Fruit fly (Drosophila melanogaster) whole organism, embryonic: ENCODE results near the gene CG5346.

ENCODE experiments used
- Abd-B ChIP-seq: fragments of 200-800 bp; sonication (Bioruptor generic); optimal IDR thresholded peaks from 2 replicates; lab custom pipeline; 2018; ENCODE audit warnings: missing biosample characterization, mild to moderate bottlenecking, missing genetic modification characterization, moderate library complexity
- Adf1 ChIP-seq: fragments of 200-800 bp; sonication (Bioruptor generic); IDR thresholded peaks from 2 replicates; pipeline ENCODE4 v1.3.6; 2022; ENCODE audit warnings: missing biosample characterization, missing genetic modification characterization
- CG10462 ChIP-seq: fragments of 200-800 bp; sonication (Bioruptor generic); optimal IDR thresholded peaks from 2 replicates; lab custom pipeline; 2016; ENCODE audit warnings: missing biosample characterization, missing genetic modification characterization
- CG10654 ChIP-seq: fragments of 200-800 bp; sonication (Bioruptor generic); optimal IDR thresholded peaks from 2 replicates; lab custom pipeline; 2016; ENCODE audit warnings: missing biosample characterization, missing genetic modification characterization
- CG11085 ChIP-seq: fragments of 200-800 bp; sonication (Bioruptor generic); IDR thresholded peaks from 2 replicates; pipeline ENCODE4 v1.3.6; 2022; ENCODE audit warnings: missing biosample characterization, missing genetic modification characterization
- CG11247 ChIP-seq: fragments of 200-800 bp; sonication (Bioruptor generic); IDR thresholded peaks from 2 replicates; pipeline ENCODE4 v1.3.6; 2022; ENCODE audit warnings: missing biosample characterization, missing genetic modification characterization
- CG11456 ChIP-seq: fragments of 200-800 bp; sonication (Bioruptor generic); IDR thresholded peaks from 3 replicates; pipeline ENCODE4 v1.3.6; 2022; ENCODE audit warnings: missing biosample characterization, missing genetic modification characterization
- CG11723 ChIP-seq: fragments of 200-800 bp; sonication (Bioruptor generic); optimal IDR thresholded peaks from 2 replicates; lab custom pipeline; 2017; ENCODE audit warnings: missing biosample characterization, mild to moderate bottlenecking, missing genetic modification characterization
- CG1233 ChIP-seq: fragments of 200-800 bp; sonication (Bioruptor generic); optimal IDR thresholded peaks from 4 replicates; lab custom pipeline; 2018; ENCODE audit warnings: missing biosample characterization, mild to moderate bottlenecking, missing genetic modification characterization
- CG12659 ChIP-seq: fragments of 200-800 bp; sonication (Bioruptor generic); optimal IDR thresholded peaks from 3 replicates; lab custom pipeline; 2017; ENCODE audit warnings: mild to moderate bottlenecking, missing biosample characterization, missing genetic modification reagents, missing genetic modification characterization
- CG13287 ChIP-seq: fragments of 200-800 bp; sonication (Bioruptor generic); IDR thresholded peaks from 2 replicates; pipeline ENCODE4 v1.3.6; 2022; ENCODE audit warnings: missing biosample characterization, missing genetic modification characterization; ENCODE audit not compliant: partially characterized antibody
- CG16779 ChIP-seq: fragments of 200-800 bp; sonication (Bioruptor generic); IDR thresholded peaks from 2 replicates; pipeline ENCODE4 v1.3.6; 2022; ENCODE audit warnings: missing biosample characterization, missing genetic modification characterization
- CG2116 ChIP-seq: fragments of 200-800 bp; sonication (Bioruptor generic); optimal IDR thresholded peaks from 3 replicates; lab custom pipeline; 2018; ENCODE audit warnings: missing biosample characterization, mild to moderate bottlenecking, missing genetic modification characterization
- CG33557 ChIP-seq: fragments of 200-800 bp; sonication (Bioruptor generic); optimal IDR thresholded peaks from 2 replicates; lab custom pipeline; 2019; ENCODE audit warnings: missing biosample characterization, mild to moderate bottlenecking, missing genetic modification characterization, moderate library complexity
- CG34376 ChIP-seq: fragments of 200-800 bp; sonication (Bioruptor generic); optimal IDR thresholded peaks from 2 replicates; lab custom pipeline; 2018; ENCODE audit warnings: missing biosample characterization, mild to moderate bottlenecking, missing genetic modification characterization
- CG4424 ChIP-seq: fragments of 200-800 bp; sonication (Bioruptor generic); optimal IDR thresholded peaks from 3 replicates; lab custom pipeline; 2016; ENCODE audit warnings: missing biosample characterization, missing genetic modification characterization
- CG4854 ChIP-seq: fragments of 200-800 bp; sonication (Bioruptor generic); optimal IDR thresholded peaks from 2 replicates; lab custom pipeline; 2016; ENCODE audit warnings: missing biosample characterization, missing genetic modification characterization, inconsistent platforms
- CG6175 ChIP-seq: fragments of 200-800 bp; sonication (Bioruptor generic); IDR thresholded peaks from 3 replicates; pipeline ENCODE4 v1.3.6; 2022; ENCODE audit warnings: missing biosample characterization, missing genetic modification characterization
- CG6272 ChIP-seq: fragments of 200-800 bp; sonication (Bioruptor generic); IDR thresholded peaks from 2 replicates; pipeline ENCODE4 v1.3.6; 2022; ENCODE audit warnings: missing biosample characterization, missing genetic modification characterization
- CG6683 ChIP-seq: fragments of 200-800 bp; sonication (Bioruptor generic); optimal IDR thresholded peaks from 2 replicates; lab custom pipeline; 2017; ENCODE audit warnings: missing biosample characterization, mild to moderate bottlenecking, missing genetic modification characterization, missing genetic modification reagents
- CG7745 ChIP-seq: fragments of 200-800 bp; sonication (Bioruptor generic); optimal IDR thresholded peaks from 2 replicates; lab custom pipeline; 2018; ENCODE audit warnings: missing biosample characterization, mild to moderate bottlenecking, missing genetic modification characterization, moderate library complexity
- CG8924 ChIP-seq: fragments of 200-800 bp; optimal IDR thresholded peaks from 3 replicates; lab custom pipeline; 2019; ENCODE audit warnings: missing biosample characterization, mild to moderate bottlenecking, missing genetic modification characterization, moderate library complexity
- Dfd ChIP-seq, 2 experiments: fragments of >200 bp; optimal IDR thresholded peaks; 2 replicates each; lab custom pipeline; 2017; ENCODE audit warnings: missing biosample characterization in 2 of 2, missing genetic modification characterization in 2 of 2
- Drgx ChIP-seq: fragments of 200-800 bp; sonication (Bioruptor generic); IDR thresholded peaks from 2 replicates; pipeline ENCODE4 v1.3.6; 2022; ENCODE audit warnings: missing biosample characterization, missing genetic modification characterization
- H15 ChIP-seq: fragments of 200-800 bp; sonication (Bioruptor generic); IDR thresholded peaks from 3 replicates; pipeline ENCODE4 v1.3.6; 2022; ENCODE audit warnings: missing biosample characterization, missing genetic modification characterization
- Mrtf ChIP-seq: fragments of 200-800 bp; sonication (Bioruptor generic); IDR thresholded peaks from 3 replicates; pipeline ENCODE4 v1.3.6; 2022; ENCODE audit warnings: missing biosample characterization, missing genetic modification characterization
- Opbp ChIP-seq: fragments of 200-800 bp; sonication (Bioruptor generic); IDR thresholded peaks from 3 replicates; pipeline ENCODE4 v1.3.6; 2022; ENCODE audit warnings: missing biosample characterization, missing genetic modification characterization; ENCODE audit not compliant: partially characterized antibody
- Pdp1 ChIP-seq, 2 experiments: fragments of 200-800 bp; sonication (Bioruptor generic); optimal IDR thresholded peaks; 3 replicates each; lab custom pipeline; 2016; ENCODE audit warnings: missing biosample characterization in 2 of 2, missing genetic modification characterization in 2 of 2, mild to moderate bottlenecking in 1 of 2, moderate library complexity in 1 of 2
- Poxn ChIP-seq: fragments of 200-800 bp; sonication (Bioruptor generic); IDR thresholded peaks from 2 replicates; pipeline ENCODE4 v1.3.6; 2022; ENCODE audit warnings: missing biosample characterization, missing genetic modification characterization
- TFAM ChIP-seq: fragments of 200-800 bp; sonication (Bioruptor generic); optimal IDR thresholded peaks from 2 replicates; lab custom pipeline; 2017; ENCODE audit warnings: missing biosample characterization, missing genetic modification characterization, inconsistent platforms
- ab ChIP-seq: fragments of 200-800 bp; sonication (Bioruptor generic); optimal IDR thresholded peaks from 2 replicates; lab custom pipeline; 2016; ENCODE audit warnings: missing biosample characterization, missing genetic modification characterization
- ash1 ChIP-seq: fragments of 200-800 bp; sonication (Bioruptor generic); optimal IDR thresholded peaks from 2 replicates; lab custom pipeline; 2018; ENCODE audit warnings: missing biosample characterization, mild to moderate bottlenecking, missing genetic modification characterization
- br ChIP-seq: fragments of >200 bp; optimal IDR thresholded peaks from 2 replicates; lab custom pipeline; 2017
- crc ChIP-seq: fragments of 200-800 bp; sonication (Bioruptor generic); optimal IDR thresholded peaks from 2 replicates; lab custom pipeline; 2016; ENCODE audit warnings: missing biosample characterization, missing genetic modification characterization
- dpn ChIP-seq, 2 experiments: fragments of 200-800 bp; sonication (Bioruptor generic); optimal IDR thresholded peaks; 3 replicates each; lab custom pipeline; 2016; ENCODE audit warnings: missing biosample characterization in 2 of 2, missing genetic modification characterization in 2 of 2
- fd3F ChIP-seq: fragments of 200-800 bp; sonication (Bioruptor generic); optimal IDR thresholded peaks from 2 replicates; lab custom pipeline; 2018; ENCODE audit warnings: missing biosample characterization, mild to moderate bottlenecking, missing genetic modification characterization, moderate library complexity
- ftz-f1 ChIP-seq: fragments of 200-800 bp; sonication (Bioruptor generic); optimal IDR thresholded peaks from 2 replicates; lab custom pipeline; 2016; ENCODE audit warnings: missing biosample characterization, missing genetic modification characterization
- gce ChIP-seq: fragments of 200-800 bp; sonication (Bioruptor generic); IDR thresholded peaks from 3 replicates; pipeline ENCODE4 v1.3.6; 2022; ENCODE audit warnings: missing biosample characterization, missing genetic modification characterization
- gcm2 ChIP-seq: fragments of 200-800 bp; sonication (Bioruptor generic); optimal IDR thresholded peaks from 2 replicates; lab custom pipeline; 2016; ENCODE audit warnings: missing biosample characterization, missing genetic modification characterization
- gem ChIP-seq: fragments of 200-800 bp; sonication (Bioruptor generic); optimal IDR thresholded peaks from 2 replicates; lab custom pipeline; 2019; ENCODE audit warnings: missing biosample characterization, mild to moderate bottlenecking, missing genetic modification characterization, moderate library complexity
- grau ChIP-seq: fragments of 200-800 bp; optimal IDR thresholded peaks from 3 replicates; lab custom pipeline; 2019; ENCODE audit warnings: missing biosample characterization, mild to moderate bottlenecking, missing genetic modification characterization, moderate library complexity
- gsb-n ChIP-seq: fragments of 200-800 bp; sonication (Bioruptor generic); optimal IDR thresholded peaks from 3 replicates; lab custom pipeline; 2018; ENCODE audit warnings: missing biosample characterization, mild to moderate bottlenecking, missing genetic modification characterization
- hb ChIP-seq: fragments of 200-800 bp; sonication (Bioruptor generic); IDR thresholded peaks from 3 replicates; pipeline ENCODE4 v1.3.6; 2022; ENCODE audit warnings: missing biosample characterization, missing genetic modification characterization; ENCODE audit not compliant: partially characterized antibody
- kni ChIP-seq: fragments of 200-800 bp; sonication (Bioruptor generic); optimal IDR thresholded peaks from 3 replicates; lab custom pipeline; 2017; ENCODE audit warnings: mild to moderate bottlenecking, missing biosample characterization, missing genetic modification reagents, missing genetic modification characterization
- nerfin-2 ChIP-seq: fragments of 200-800 bp; sonication (Bioruptor generic); IDR thresholded peaks from 2 replicates; pipeline ENCODE4 v1.3.6; 2022; ENCODE audit warnings: missing biosample characterization, missing genetic modification characterization; ENCODE audit not compliant: partially characterized antibody
- pho ChIP-seq: fragments of 200-800 bp; sonication (Bioruptor generic); optimal IDR thresholded peaks from 2 replicates; lab custom pipeline; 2016; ENCODE audit warnings: missing biosample characterization, missing genetic modification characterization
- ranshi ChIP-seq: fragments of 200-800 bp; sonication (Bioruptor generic); IDR thresholded peaks from 2 replicates; pipeline ENCODE4 v1.3.6; 2022; ENCODE audit warnings: missing biosample characterization, missing genetic modification characterization
- ro ChIP-seq: fragments of 200-800 bp; sonication (Bioruptor generic); IDR thresholded peaks from 2 replicates; pipeline ENCODE4 v1.3.6; 2022; ENCODE audit warnings: missing biosample characterization, missing genetic modification characterization
- slp2 ChIP-seq: fragments of 200-800 bp; sonication (Bioruptor generic); optimal IDR thresholded peaks from 2 replicates; lab custom pipeline; 2016; ENCODE audit warnings: missing biosample characterization, missing genetic modification characterization
- toy ChIP-seq: fragments of 200-800 bp; sonication (Bioruptor generic); IDR thresholded peaks from 2 replicates; pipeline ENCODE4 v1.3.6; 2022; ENCODE audit warnings: missing biosample characterization, missing genetic modification characterization
- zen2 ChIP-seq: fragments of 200-800 bp; sonication (Bioruptor generic); IDR thresholded peaks from 3 replicates; pipeline ENCODE4 v1.3.6; 2022; ENCODE audit warnings: missing biosample characterization, missing genetic modification characterization; ENCODE audit not compliant: partially characterized antibody

The CG5346 gene

dm6 chr3R:22530305-22530704 lies 1.8 kb upstream of the CG5346 start, which contains the start of gene CG33099 (continued):
- no peak for TF ChIP-seq CG4424 (GFP tag; lab: Kevin White, UChicago)
- TF ChIP-seq CG4854, result no peak
- TF ChIP-seq ab (GFP tag; lab: Kevin White, UChicago), result no peak
- TF ChIP-seq gsb-n (tag; lab: Kevin White, UChicago), result no peak
- no peak for TF ChIP-seq CG11723 (GFP tag; lab: Kevin White, UChicago)
- TF ChIP-seq gce (GFP tag; lab: Robert Waterston, UW), result 0 out of 3 replicates have a peak, but pooled peaks have one; percentile 7
- TF ChIP-seq zen2 (GFP tag; lab: Robert Waterston, UW), result no peak
- TF ChIP-seq Pdp1 (GFP tag; optimal IDR thresholded peaks at IDR 0.05; lab: Kevin White, UChicago), result peak in 1 of 2 experiments; percentile 69
- no peak for TF ChIP-seq CG11247
- peak; percentile 39 for TF ChIP-seq gem (tag; lab: Kevin White, UChicago)
- peak; percentile 12; the same call in 1 of the 2 replicates for TF ChIP-seq ranshi
- 0 out of 3 replicates have a peak, but pooled peaks have one; percentile 52 for TF ChIP-seq CG11456 (GFP tag; lab: Robert Waterston, UW)
- no peak for TF ChIP-seq CG10654 (GFP tag; lab: Kevin White, UChicago)
- TF ChIP-seq H15 (GFP tag; lab: Robert Waterston, UW), result no peak
- no peak for TF ChIP-seq CG10462 (GFP tag; lab: Kevin White, UChicago)
- TF ChIP-seq CG11085 (GFP tag; lab: Robert Waterston, UW), result no peak
- TF ChIP-seq CG12659 (GFP tag; lab: Kevin White, UChicago), result peak; percentile 49
- TF ChIP-seq grau (tag; lab: Kevin White, UChicago), result peak; percentile 6
- peak; percentile 22; the same call in 1 of the 2 replicates for TF ChIP-seq Drgx (GFP tag; lab: Robert Waterston, UW)
- TF ChIP-seq CG33557 (GFP tag; lab: Kevin White, UChicago), result peak; percentile 54
- TF ChIP-seq crc, result no peak
- TF ChIP-seq gcm2, result no peak
- TF ChIP-seq toy, result peak; percentile 29; the same call in 1 of the 2 replicates
- TF ChIP-seq ftz-f1 (GFP tag; lab: Kevin White, UChicago), result no peak
- TF ChIP-seq TFAM (GFP tag; lab: Kevin White, UChicago), result no peak
- peak; percentile 2 for TF ChIP-seq CG6683 (GFP tag; lab: Kevin White, UChicago)
- TF ChIP-seq fd3F (GFP tag; lab: Kevin White, UChicago), result no peak
- peak; percentile 55 for TF ChIP-seq pho (GFP tag; lab: Kevin White, UChicago)
- no peak for TF ChIP-seq Dfd (GFP tag; optimal IDR thresholded peaks at IDR 0.05; lab: Kevin White, UChicago)
- no peak for TF ChIP-seq dpn (GFP tag; optimal IDR thresholded peaks at IDR 0.05; lab: Kevin White, UChicago)
- no peak for TF ChIP-seq CG2116 (GFP tag; lab: Kevin White, UChicago)
- no peak for TF ChIP-seq ro
- TF ChIP-seq CG6272, result no peak
- TF ChIP-seq ash1 (GFP tag; lab: Kevin White, UChicago), result peak; percentile 9
- TF ChIP-seq Abd-B (GFP tag; lab: Kevin White, UChicago), result no peak
- TF ChIP-seq Mrtf, result no peak
- TF ChIP-seq CG1233, result peak; percentile 67
- peak; percentile 72 for TF ChIP-seq CG34376 (GFP tag; lab: Kevin White, UChicago)
- TF ChIP-seq nerfin-2 (GFP tag; lab: Robert Waterston, UW), result no peak
- peak; percentile 48 for TF ChIP-seq CG8924
- TF ChIP-seq CG13287 (GFP tag; lab: Robert Waterston, UW), result no peak
- TF ChIP-seq CG6175 (GFP tag; lab: Robert Waterston, UW), result no peak
- no peak for TF ChIP-seq hb
- no peak for TF ChIP-seq Opbp (GFP tag; lab: Robert Waterston, UW)
- no peak for TF ChIP-seq CG16779 (GFP tag; lab: Robert Waterston, UW)
- peak; percentile 35; the same call in 1 of the 2 replicates for TF ChIP-seq Adf1
- no peak for TF ChIP-seq br (lab: Kevin White, UChicago)
- no peak for TF ChIP-seq Poxn
- TF ChIP-seq kni, result peak; percentile 68
- no peak for TF ChIP-seq CG7745
- TF ChIP-seq slp2 (GFP tag; lab: Kevin White, UChicago), result peak; percentile 9
